Fruit fly (Drosophila melanogaster) whole organism, embryonic: ENCODE data around the gene CG34286.

Experiments
- Ada2b ChIP-seq: fragments of 200-800 bp; sonication (Bioruptor generic); IDR thresholded peaks from 2 replicates; pipeline ENCODE4 v1.3.6; 2022; ENCODE audit warnings: missing biosample characterization, missing genetic modification characterization
- CG10321 ChIP-seq: fragments of 200-800 bp; sonication (Bioruptor generic); IDR thresholded peaks from 2 replicates; pipeline ENCODE4 v1.3.6; 2022; ENCODE audit warnings: missing biosample characterization, missing genetic modification characterization
- CG11398 ChIP-seq: fragments of 200-800 bp; sonication (Bioruptor generic); optimal IDR thresholded peaks from 2 replicates; lab custom pipeline; 2016; ENCODE audit warnings: missing biosample characterization, missing genetic modification characterization
- CG12219 ChIP-seq: fragments of 200-800 bp; sonication (Bioruptor generic); optimal IDR thresholded peaks from 3 replicates; lab custom pipeline; 2018; ENCODE audit warnings: missing biosample characterization, mild to moderate bottlenecking, missing genetic modification characterization
- CG12299 ChIP-seq: fragments of 200-800 bp; sonication (Bioruptor generic); optimal IDR thresholded peaks from 2 replicates; lab custom pipeline; 2018; ENCODE audit warnings: missing biosample characterization, mild to moderate bottlenecking, missing genetic modification characterization
- CG14965 ChIP-seq: fragments of 200-800 bp; sonication (Bioruptor generic); optimal IDR thresholded peaks from 2 replicates; lab custom pipeline; 2016; ENCODE audit warnings: missing biosample characterization, missing genetic modification characterization, borderline replicate concordance
- CG15269 ChIP-seq: fragments of 200-800 bp; sonication (Bioruptor generic); optimal IDR thresholded peaks from 2 replicates; lab custom pipeline; 2018; ENCODE audit warnings: missing biosample characterization, mild to moderate bottlenecking, missing genetic modification characterization, moderate library complexity
- CG3281 ChIP-seq: fragments of 200-800 bp; sonication (Bioruptor generic); optimal IDR thresholded peaks from 3 replicates; lab custom pipeline; 2017; ENCODE audit warnings: missing biosample characterization, mild to moderate bottlenecking, missing genetic modification characterization
- CG3838 ChIP-seq: fragments of 200-800 bp; sonication (Bioruptor generic); optimal IDR thresholded peaks from 3 replicates; lab custom pipeline; 2016; ENCODE audit warnings: missing biosample characterization, missing genetic modification characterization
- CG4360 ChIP-seq: fragments of 200-800 bp; sonication (Bioruptor generic); IDR thresholded peaks from 2 replicates; pipeline ENCODE4 v1.3.6; 2022; ENCODE audit warnings: missing biosample characterization, missing genetic modification characterization
- CG4617 ChIP-seq: fragments of 200-800 bp; sonication (Bioruptor generic); optimal IDR thresholded peaks from 3 replicates; lab custom pipeline; 2016; ENCODE audit warnings: missing biosample characterization, missing genetic modification characterization, borderline replicate concordance
- CG4820 ChIP-seq: fragments of 200-800 bp; sonication (Bioruptor generic); optimal IDR thresholded peaks from 3 replicates; lab custom pipeline; 2016; ENCODE audit warnings: missing biosample characterization, missing genetic modification characterization
- CG7745 ChIP-seq: fragments of 200-800 bp; sonication (Bioruptor generic); optimal IDR thresholded peaks from 2 replicates; lab custom pipeline; 2018; ENCODE audit warnings: missing biosample characterization, mild to moderate bottlenecking, missing genetic modification characterization, moderate library complexity
- CG7839 ChIP-seq: fragments of 200-800 bp; sonication (Bioruptor generic); optimal IDR thresholded peaks from 3 replicates; lab custom pipeline; 2018; ENCODE audit warnings: missing biosample characterization, mild to moderate bottlenecking, missing genetic modification characterization, moderate library complexity
- CG9932 ChIP-seq: fragments of 200-800 bp; sonication (Bioruptor generic); IDR thresholded peaks from 2 replicates; pipeline ENCODE4 v1.3.6; 2022; ENCODE audit warnings: missing biosample characterization, missing genetic modification characterization
- CHES-1-like ChIP-seq: fragments of 200-800 bp; sonication (Bioruptor generic); optimal IDR thresholded peaks from 2 replicates; lab custom pipeline; 2016; ENCODE audit warnings: missing biosample characterization, missing genetic modification characterization
- Fer1 ChIP-seq: fragments of 200-800 bp; sonication (Bioruptor generic); optimal IDR thresholded peaks from 2 replicates; lab custom pipeline; 2017; ENCODE audit warnings: missing biosample characterization, mild to moderate bottlenecking, missing genetic modification characterization
- GATAe ChIP-seq: fragments of 200-800 bp; sonication (Bioruptor generic); conservative IDR thresholded peaks from 2 replicates; pipeline ENCODE4 v1.3.6; 2022; ENCODE audit warnings: missing biosample characterization, missing genetic modification characterization
- H15 ChIP-seq: fragments of 200-800 bp; sonication (Bioruptor generic); IDR thresholded peaks from 3 replicates; pipeline ENCODE4 v1.3.6; 2022; ENCODE audit warnings: missing biosample characterization, missing genetic modification characterization
- Hr39 ChIP-seq: fragments of >200 bp; optimal IDR thresholded peaks from 2 replicates; lab custom pipeline; 2017
- Hr78 ChIP-seq, 2 experiments: fragments of 200-800 bp in 1 of 2; fragments of >200 bp in 1 of 2; sonication (Bioruptor generic) in 1 of 2; optimal IDR thresholded peaks; 2 replicates each; lab custom pipeline; 2017 to 2019; ENCODE audit warnings: missing biosample characterization in 2 of 2, missing genetic modification characterization in 2 of 2, mild to moderate bottlenecking in 1 of 2, moderate library complexity in 1 of 2
- Hsf ChIP-seq: fragments of 200-800 bp; sonication (Bioruptor generic); optimal IDR thresholded peaks from 3 replicates; lab custom pipeline; 2016; ENCODE audit warnings: missing biosample characterization, missing genetic modification characterization
- MESR4 ChIP-seq: fragments of 200-800 bp; sonication (Bioruptor generic); optimal IDR thresholded peaks from 2 replicates; lab custom pipeline; 2018; ENCODE audit warnings: missing biosample characterization, mild to moderate bottlenecking, missing genetic modification characterization, moderate library complexity
- MTF-1 ChIP-seq: fragments of 200-800 bp; sonication (Bioruptor generic); optimal IDR thresholded peaks from 2 replicates; lab custom pipeline; 2018; ENCODE audit warnings: missing biosample characterization, mild to moderate bottlenecking, missing genetic modification characterization, borderline replicate concordance
- NK7.1 ChIP-seq: fragments of 200-800 bp; sonication (Bioruptor generic); optimal IDR thresholded peaks from 3 replicates; lab custom pipeline; 2016; ENCODE audit warnings: missing biosample characterization, missing genetic modification characterization
- Rfx ChIP-seq: fragments of 200-800 bp; sonication (Bioruptor generic); IDR thresholded peaks from 2 replicates; pipeline ENCODE4 v1.3.6; 2022; ENCODE audit warnings: missing biosample characterization, missing genetic modification characterization
- Ssrp ChIP-seq: fragments of 200-800 bp; sonication (Bioruptor generic); optimal IDR thresholded peaks from 2 replicates; lab custom pipeline; 2018; ENCODE audit warnings: missing biosample characterization, mild to moderate bottlenecking, missing genetic modification characterization, moderate library complexity
- Vsx1 ChIP-seq: fragments of 200-800 bp; sonication (Bioruptor generic); optimal IDR thresholded peaks from 2 replicates; lab custom pipeline; 2017; ENCODE audit warnings: missing biosample characterization, mild to moderate bottlenecking, missing genetic modification characterization, missing genetic modification reagents
- ac ChIP-seq: fragments of 200-800 bp; sonication (Bioruptor generic); optimal IDR thresholded peaks from 3 replicates; lab custom pipeline; 2017; ENCODE audit warnings: missing biosample characterization, mild to moderate bottlenecking, missing genetic modification characterization
- ase ChIP-seq: fragments of 200-800 bp; sonication (Bioruptor generic); IDR thresholded peaks from 3 replicates; pipeline ENCODE4 v1.3.6; 2022; ENCODE audit warnings: missing biosample characterization, missing genetic modification characterization
- cato ChIP-seq: fragments of 200-800 bp; sonication (Bioruptor generic); optimal IDR thresholded peaks from 2 replicates; lab custom pipeline; 2016; ENCODE audit warnings: missing biosample characterization, missing genetic modification characterization, borderline replicate concordance
- da ChIP-seq: fragments of 200-800 bp; sonication (Bioruptor generic); optimal IDR thresholded peaks from 2 replicates; lab custom pipeline; 2016; ENCODE audit warnings: missing biosample characterization, missing genetic modification characterization
- dysf ChIP-seq: fragments of 200-800 bp; sonication (Bioruptor generic); IDR thresholded peaks from 3 replicates; pipeline ENCODE4 v1.3.6; 2022; ENCODE audit warnings: missing biosample characterization, missing genetic modification characterization
- fu2 ChIP-seq: fragments of 200-800 bp; sonication (Bioruptor generic); optimal IDR thresholded peaks from 2 replicates; lab custom pipeline; 2016; ENCODE audit warnings: missing biosample characterization, missing genetic modification characterization
- hbn ChIP-seq: fragments of 200-800 bp; sonication (Bioruptor generic); IDR thresholded peaks from 2 replicates; pipeline ENCODE4 v1.3.6; 2022; ENCODE audit warnings: missing biosample characterization, missing genetic modification characterization; ENCODE audit not compliant: partially characterized antibody
- otp ChIP-seq: fragments of 200-800 bp; sonication (Bioruptor generic); IDR thresholded peaks from 3 replicates; pipeline ENCODE4, ENCODE4 v1.3.6; 2022; ENCODE audit warnings: missing biosample characterization, missing genetic modification characterization
- pita ChIP-seq: fragments of 200-800 bp; sonication (Bioruptor generic); optimal IDR thresholded peaks from 2 replicates; lab custom pipeline; 2017; ENCODE audit warnings: missing biosample characterization, mild to moderate bottlenecking, missing genetic modification characterization
- slbo ChIP-seq: fragments of 200-800 bp; sonication (Bioruptor generic); IDR thresholded peaks from 2 replicates; pipeline ENCODE4 v1.3.6; 2022; ENCODE audit warnings: missing biosample characterization, missing genetic modification characterization
- sob ChIP-seq: fragments of 200-800 bp; sonication (Bioruptor generic); IDR thresholded peaks from 2 replicates; pipeline ENCODE4 v1.3.6; 2022; ENCODE audit warnings: missing biosample characterization, missing genetic modification characterization
- tgo ChIP-seq: fragments of 200-800 bp; sonication (Bioruptor generic); IDR thresholded peaks from 3 replicates; pipeline ENCODE4 v1.3.6; 2022; ENCODE audit warnings: missing biosample characterization, missing genetic modification characterization
- zen ChIP-seq: fragments of 200-800 bp; sonication (Bioruptor generic); optimal IDR thresholded peaks from 3 replicates; lab custom pipeline; 2018; ENCODE audit warnings: missing biosample characterization, mild to moderate bottlenecking, missing genetic modification characterization, moderate library complexity
- zen2 ChIP-seq: fragments of 200-800 bp; sonication (Bioruptor generic); IDR thresholded peaks from 3 replicates; pipeline ENCODE4 v1.3.6; 2022; ENCODE audit warnings: missing biosample characterization, missing genetic modification characterization; ENCODE audit not compliant: partially characterized antibody

The CG34286 gene

DNA sequence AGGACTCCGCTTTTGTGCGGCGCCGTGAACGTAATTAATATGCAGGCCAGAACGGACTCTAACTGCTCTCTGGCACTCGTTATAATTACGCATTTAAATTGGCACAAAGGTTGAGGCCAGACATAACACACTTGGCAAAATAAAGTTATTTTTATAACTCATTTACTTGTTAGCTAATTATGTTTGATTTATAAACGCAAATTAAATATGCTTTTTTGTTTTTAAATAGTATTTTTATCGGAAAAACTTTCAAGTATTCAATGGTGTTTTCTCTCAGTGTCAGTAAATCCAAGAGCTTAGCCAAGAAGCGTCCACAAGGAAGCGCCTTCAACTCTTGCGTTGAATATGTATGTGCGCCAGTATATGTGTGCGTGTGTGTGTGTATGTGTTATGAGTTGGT lies 42.8 kb downstream of the CG34286 start (continued):
- TF ChIP-seq NK7.1, result no peak
- no peak for TF ChIP-seq Vsx1 (GFP tag; lab: Kevin White, UChicago)
- TF ChIP-seq Fer1, result peak; percentile 42
- peak; percentile 53; the same call in 1 of the 3 replicates for TF ChIP-seq tgo
- TF ChIP-seq CG12299 (tag; lab: Kevin White, UChicago), result peak; percentile 3
- 0 out of 2 replicates have a peak, but pooled peaks have one; percentile 5 for TF ChIP-seq Rfx (GFP tag; lab: Robert Waterston, UW)
- no peak for TF ChIP-seq MESR4 (GFP tag; lab: Kevin White, UChicago)
- no peak for TF ChIP-seq CG11398 (GFP tag; lab: Kevin White, UChicago)
- 0 out of 2 replicates have a peak, but pooled peaks have one; percentile 4 for TF ChIP-seq Ada2b
- no peak for TF ChIP-seq Hr78 (GFP tag; optimal IDR thresholded peaks at IDR 0.05; lab: Kevin White, UChicago)
- no peak for TF ChIP-seq CG4820 (GFP tag; lab: Kevin White, UChicago)
- TF ChIP-seq CG9932 (GFP tag; lab: Robert Waterston, UW), result peak; percentile 20; the same call in 1 of the 2 replicates
- no peak for TF ChIP-seq CG4360
- no peak for TF ChIP-seq CG10321
- no peak for TF ChIP-seq CG4617 (GFP tag; lab: Kevin White, UChicago)
- TF ChIP-seq MTF-1 (GFP tag; lab: Kevin White, UChicago), result no peak
- TF ChIP-seq GATAe, result no peak
- no peak for TF ChIP-seq H15 (GFP tag; lab: Robert Waterston, UW)
- TF ChIP-seq CHES-1-like (GFP tag; lab: Kevin White, UChicago), result no peak
- no peak; the same call in 2 of the 3 replicates for TF ChIP-seq dysf
- no peak for TF ChIP-seq pita (GFP tag; lab: Kevin White, UChicago)
- no peak for TF ChIP-seq Ssrp
- TF ChIP-seq CG15269, result peak; percentile 19
- peak; percentile 13 for TF ChIP-seq CG3281 (GFP tag; lab: Kevin White, UChicago)
- no peak for TF ChIP-seq CG14965 (GFP tag; lab: Kevin White, UChicago)
- no peak for TF ChIP-seq CG7745 (tag; lab: Kevin White, UChicago)
- TF ChIP-seq CG3838 (GFP tag; lab: Kevin White, UChicago), result no peak
- no peak for TF ChIP-seq fu2 (GFP tag; lab: Kevin White, UChicago)
- TF ChIP-seq cato (GFP tag; lab: Kevin White, UChicago), result no peak
- TF ChIP-seq ac (GFP tag; lab: Kevin White, UChicago), result no peak
- no peak for TF ChIP-seq Hr39
- 0 out of 2 replicates have a peak, but pooled peaks have one; percentile 32 for TF ChIP-seq sob (GFP tag; lab: Robert Waterston, UW)
- TF ChIP-seq slbo (GFP tag; lab: Robert Waterston, UW), result peak; percentile 41; the same call in 1 of the 2 replicates
- TF ChIP-seq hbn, result no peak
- TF ChIP-seq otp, result no peak
- TF ChIP-seq da (GFP tag; lab: Kevin White, UChicago), result no peak
- no peak for TF ChIP-seq ase (GFP tag; lab: Robert Waterston, UW)
- peak; percentile 20 for TF ChIP-seq CG7839 (tag; lab: Kevin White, UChicago)
- peak; percentile 3 for TF ChIP-seq Hsf (GFP tag; lab: Kevin White, UChicago)
- TF ChIP-seq zen2 (GFP tag; lab: Robert Waterston, UW), result no peak
- no peak for TF ChIP-seq zen (tag; lab: Kevin White, UChicago)
- TF ChIP-seq CG12219 (GFP tag; lab: Kevin White, UChicago), result no peak
